Worm (Caenorhabditis elegans): ENCODE results near the gene frm-3.
A peak's percentile ranks its signal among the peaks of the same experiment; 100 is the strongest.

DNA sequence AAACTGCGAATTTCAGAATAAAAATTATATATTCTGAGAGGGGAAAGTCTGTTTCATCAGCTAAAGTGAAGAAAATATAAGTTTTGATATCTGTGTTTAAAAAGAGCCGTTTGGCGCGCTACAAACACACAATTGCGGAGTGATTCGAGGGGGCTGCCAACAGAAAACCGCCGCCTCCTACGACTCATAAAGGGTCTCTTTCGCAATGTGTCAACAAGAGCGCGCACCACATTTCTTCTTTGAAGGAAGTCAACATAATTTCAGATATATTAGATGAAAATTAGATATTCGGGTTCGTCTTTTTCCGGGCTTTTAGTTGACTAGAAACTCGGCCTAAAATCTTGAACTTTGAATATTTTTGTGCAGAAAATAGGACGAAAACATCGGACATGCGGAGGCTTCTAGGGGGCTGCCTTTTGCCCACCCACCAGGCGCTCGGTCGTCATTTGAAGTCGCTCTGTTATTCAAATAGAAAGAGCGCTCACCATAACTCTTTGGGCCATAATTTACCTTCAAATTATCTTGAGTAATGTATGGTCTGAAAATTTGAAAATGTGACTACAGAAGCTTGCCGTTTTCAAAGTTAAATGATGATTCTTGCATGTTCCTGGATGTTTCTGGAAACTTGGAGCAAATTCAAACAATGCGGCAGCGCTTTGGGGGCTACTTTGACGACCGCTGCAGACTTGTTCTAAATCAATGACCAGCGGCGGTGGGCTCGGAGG lies 33.6 kb downstream of the frm-3 start:
- TF ChIP-seq unc-55 (GFP tag; optimal IDR thresholded peaks at IDR 0.05) (no peak), hlh-30 (tag; optimal IDR thresholded peaks at IDR 0.05; ENCODE audit: insufficient read depth) (peak; percentile 1), pha-4 (tag; optimal IDR thresholded peaks at IDR 0.05) (no peak), ceh-14 (tag; optimal IDR thresholded peaks at IDR 0.05) (peak; percentile 99), nhr-11 (tag; optimal IDR thresholded peaks at IDR 0.05) (peak; percentile 99), ceh-6 (GFP tag; optimal IDR thresholded peaks at IDR 0.05) (peak; percentile 83)

All from whole organism, late embryonic.